Worm (Caenorhabditis elegans) whole organism, late embryonic: ENCODE results near the gene smoc-1.

Experiments
- lin-11 ChIP-seq: fragments of 200-800 bp; sonication (Bioruptor generic); optimal IDR thresholded peaks from 2 replicates; lab custom pipeline; 2018; ENCODE audit warnings: mild to moderate bottlenecking, missing genetic modification characterization, missing compliant biosample characterization
- madf-2 ChIP-seq: sonication (generic microtip); optimal IDR thresholded peaks from 2 replicates; lab custom pipeline; 2017; ENCODE audit warnings: missing genetic modification characterization, missing compliant biosample characterization
- tbx-7 ChIP-seq: sonication (generic microtip); optimal IDR thresholded peaks from 2 replicates; lab custom pipeline; 2016; ENCODE audit warnings: missing genotype, missing genetic modification characterization, missing compliant biosample characterization

DNA sequence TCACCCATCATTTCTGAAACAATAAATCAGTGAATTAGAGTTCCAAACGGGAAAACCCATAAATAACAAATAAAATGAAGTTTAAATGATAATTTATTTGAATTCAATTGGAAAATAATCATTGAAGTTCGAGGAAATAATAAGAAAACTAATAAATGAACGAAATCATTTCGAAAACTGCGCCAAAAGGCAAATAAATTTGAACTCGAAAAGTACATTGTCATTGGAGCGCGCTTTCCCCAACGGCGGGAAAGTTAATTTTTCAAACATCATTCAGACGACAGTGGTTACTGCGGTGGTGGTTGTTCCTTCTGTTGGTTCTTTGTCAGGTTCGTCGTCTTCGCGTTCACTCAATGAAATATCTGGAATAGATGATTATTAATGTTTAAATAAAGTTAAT lies 24.0 kb upstream of the smoc-1 start, which contains the start of gene npp-22:
- TF ChIP-seq madf-2 (tag; lab: Kevin White, UChicago) (no peak), tbx-7 (no peak), lin-11 (tag; lab: Kevin White, UChicago) (no peak)
